Worm (Caenorhabditis elegans) whole organism, L4/young adult: ENCODE data around the gene Y6G8.16.

Source experiments
- dao-5 ChIP-seq: sonication (generic microtip); optimal IDR thresholded peaks from 2 replicates; lab custom pipeline; 2016; ENCODE audit warnings: missing genotype, missing genetic modification characterization, moderate library complexity, missing compliant biosample characterization
- him-1 ChIP-seq: sonication (generic microtip); optimal IDR thresholded peaks from 2 replicates; lab custom pipeline; 2016; ENCODE audit warnings: missing genotype, missing genetic modification reagents, missing genetic modification characterization, missing compliant biosample characterization

- TF ChIP-seq him-1 (tag; lab: Kevin White, UChicago) (no peak), dao-5 (tag; lab: Kevin White, UChicago) (no peak)
Observed at ce11 chrV:17623230-17623629, 17.1 kb downstream of the Y6G8.16 start, which contains the start of gene F57G4.1.
